Worm (Caenorhabditis elegans) whole organism, mixed stage, embryonic: ENCODE data around the gene Y42H9AR.1.

Source experiments
- M03D4.4 ChIP-seq: sonication (generic microtip); optimal IDR thresholded peaks from 2 replicates; lab custom pipeline; 2017; ENCODE audit warnings: mild to moderate bottlenecking, missing genetic modification characterization, missing compliant biosample characterization
- bed-3 ChIP-seq: fragments of 200-800 bp; sonication (Bioruptor generic); optimal IDR thresholded peaks from 3 replicates; lab custom pipeline; 2018; ENCODE audit warnings: mild to moderate bottlenecking, missing genetic modification characterization, moderate library complexity, missing compliant biosample characterization
- blmp-1 ChIP-seq: fragments of 150-350 bp; optimal IDR thresholded peaks from 2 replicates; lab custom pipeline; 2014; ENCODE audit warnings: missing biosample characterization, missing genetic modification characterization
- ceh-39 ChIP-seq: fragments of 150-350 bp; optimal IDR thresholded peaks from 2 replicates; lab custom pipeline; 2014; ENCODE audit warnings: missing biosample characterization, missing genetic modification characterization
- ceh-43 ChIP-seq: fragments of 200-800 bp; sonication (Bioruptor generic); optimal IDR thresholded peaks from 2 replicates; lab custom pipeline; 2018; ENCODE audit warnings: mild to moderate bottlenecking, missing genetic modification characterization, moderate library complexity, missing compliant biosample characterization
- ceh-83 ChIP-seq: fragments of 200-800 bp; sonication (Bioruptor generic); optimal IDR thresholded peaks from 2 replicates; lab custom pipeline; 2018; ENCODE audit warnings: mild to moderate bottlenecking, missing genetic modification characterization, missing compliant biosample characterization
- ces-1 ChIP-seq: fragments of 150-350 bp; optimal IDR thresholded peaks from 2 replicates; lab custom pipeline; 2014; ENCODE audit warnings: missing biosample characterization, missing genetic modification reagents, missing genetic modification characterization
- cnd-1 ChIP-seq: fragments of 200-800 bp; sonication (Bioruptor generic); optimal IDR thresholded peaks from 2 replicates; lab custom pipeline; 2018; ENCODE audit warnings: mild to moderate bottlenecking, missing genetic modification characterization, missing compliant biosample characterization
- drap-1 ChIP-seq: fragments of 200-800 bp; sonication (Bioruptor generic); optimal IDR thresholded peaks from 3 replicates; lab custom pipeline; 2018; ENCODE audit warnings: mild to moderate bottlenecking, missing genetic modification characterization, missing compliant biosample characterization
- elt-1 ChIP-seq: sonication (generic microtip); optimal IDR thresholded peaks from 2 replicates; lab custom pipeline; 2017; ENCODE audit warnings: missing genetic modification characterization, mild to moderate bottlenecking, missing compliant biosample characterization, antibody characterized with exemption, moderate library complexity, borderline replicate concordance; ENCODE audit not compliant: insufficient read depth
- elt-3 ChIP-seq: fragments of 150-350 bp; optimal IDR thresholded peaks from 2 replicates; lab custom pipeline; 2014; ENCODE audit warnings: missing biosample characterization, missing genetic modification characterization
- flh-1 ChIP-seq: fragments of 200-800 bp; sonication (Bioruptor generic); optimal IDR thresholded peaks from 2 replicates; lab custom pipeline; 2018; ENCODE audit warnings: mild to moderate bottlenecking, missing genetic modification characterization, moderate library complexity, missing compliant biosample characterization
- ham-2 ChIP-seq: fragments of 200-800 bp; sonication (Bioruptor generic); optimal IDR thresholded peaks from 2 replicates; lab custom pipeline; 2018; ENCODE audit warnings: mild to moderate bottlenecking, missing genetic modification characterization, missing compliant biosample characterization
- hlh-1 ChIP-seq: fragments of 150-350 bp; optimal IDR thresholded peaks from 2 replicates; lab custom pipeline; 2014; ENCODE audit warnings: missing biosample characterization, missing genetic modification reagents, missing genetic modification characterization
- lin-13 ChIP-seq: fragments of 150-350 bp; optimal IDR thresholded peaks from 2 replicates; lab custom pipeline; 2014; ENCODE audit warnings: missing biosample characterization, missing genetic modification characterization
- lin-32 ChIP-seq: fragments of 200-800 bp; sonication (Bioruptor generic); optimal IDR thresholded peaks from 2 replicates; lab custom pipeline; 2018; ENCODE audit warnings: mild to moderate bottlenecking, missing genetic modification characterization, missing compliant biosample characterization
- mab-5 ChIP-seq: fragments of 150-350 bp; optimal IDR thresholded peaks from 2 replicates; lab custom pipeline; 2014; ENCODE audit warnings: missing biosample characterization, missing genetic modification characterization
- mep-1 ChIP-seq: fragments of 150-350 bp; optimal IDR thresholded peaks from 2 replicates; lab custom pipeline; 2017; ENCODE audit warnings: missing biosample characterization, missing genetic modification reagents, missing genetic modification characterization, inconsistent platforms
- mls-2 ChIP-seq: sonication (generic microtip); optimal IDR thresholded peaks from 2 replicates; lab custom pipeline; 2016; ENCODE audit warnings: mild to moderate bottlenecking, missing genetic modification characterization, moderate library complexity, missing compliant biosample characterization
- nhr-12 ChIP-seq: fragments of 150-350 bp; optimal IDR thresholded peaks from 2 replicates; lab custom pipeline; 2014; ENCODE audit warnings: missing biosample characterization, missing genetic modification characterization
- nhr-2 ChIP-seq: fragments of 150-350 bp; optimal IDR thresholded peaks from 2 replicates; lab custom pipeline; 2014; ENCODE audit warnings: missing biosample characterization, missing genetic modification characterization
- nhr-237 ChIP-seq: fragments of 150-350 bp; optimal IDR thresholded peaks from 2 replicates; lab custom pipeline; 2014; ENCODE audit warnings: missing biosample characterization, missing genetic modification characterization
- nhr-76 ChIP-seq: sonication (generic microtip); optimal IDR thresholded peaks from 2 replicates; lab custom pipeline; 2017; ENCODE audit warnings: missing biosample characterization, missing genetic modification characterization
- pha-4 ChIP-seq: fragments of 150-350 bp; optimal IDR thresholded peaks from 2 replicates; lab custom pipeline; 2018; ENCODE audit warnings: missing biosample characterization, missing genetic modification reagents, missing genetic modification characterization
- sem-2 ChIP-seq: fragments of 200-800 bp; sonication (Bioruptor generic); optimal IDR thresholded peaks from 2 replicates; lab custom pipeline; 2018; ENCODE audit warnings: mild to moderate bottlenecking, missing genetic modification characterization, missing compliant biosample characterization
- snpc-4 ChIP-seq: fragments of 150-350 bp; optimal IDR thresholded peaks from 2 replicates; lab custom pipeline; 2014; ENCODE audit warnings: missing biosample characterization, missing genetic modification characterization
- sptf-1 ChIP-seq: sonication (generic microtip); optimal IDR thresholded peaks from 2 replicates; lab custom pipeline; 2017; ENCODE audit warnings: mild to moderate bottlenecking, missing genetic modification characterization, moderate library complexity, missing compliant biosample characterization
- tbx-8 ChIP-seq: fragments of 200-800 bp; sonication (Bioruptor generic); optimal IDR thresholded peaks from 2 replicates; lab custom pipeline; 2018; ENCODE audit warnings: mild to moderate bottlenecking, missing genetic modification characterization, moderate library complexity, missing compliant biosample characterization
- unc-120 ChIP-seq: sonication (generic microtip); optimal IDR thresholded peaks from 2 replicates; lab custom pipeline; 2017; ENCODE audit warnings: missing genetic modification characterization, missing compliant biosample characterization; ENCODE audit not compliant: poor library complexity, severe bottlenecking
- unc-39 ChIP-seq: fragments of 150-350 bp; optimal IDR thresholded peaks from 2 replicates; lab custom pipeline; 2014; ENCODE audit warnings: missing biosample characterization, missing genetic modification characterization
- unc-62 ChIP-seq: fragments of 150-350 bp; optimal IDR thresholded peaks from 2 replicates; lab custom pipeline; 2014; ENCODE audit warnings: missing biosample characterization, missing genetic modification reagents, missing genetic modification characterization
- ztf-11 ChIP-seq: fragments of 150-350 bp; optimal IDR thresholded peaks from 2 replicates; lab custom pipeline; 2014; ENCODE audit warnings: missing biosample characterization, missing genetic modification characterization

The Y42H9AR.1 gene

ce11 chrIV:8136548-8136947 lies 23.4 kb downstream of the Y42H9AR.1 start:
- TF ChIP-seq sptf-1 (tag; lab: Kevin White, UChicago) (no peak), blmp-1 (no peak), ztf-11 (no peak), ceh-83 (GFP tag; lab: Kevin White, UChicago) (no peak), hlh-1 (tag; lab: Kevin White, UChicago) (no peak), snpc-4 (no peak), tbx-8 (GFP tag; lab: Kevin White, UChicago) (no peak), mls-2 (tag; lab: Kevin White, UChicago) (no peak), elt-3 (tag; lab: Kevin White, UChicago) (no peak), drap-1 (no peak), lin-13 (tag; lab: Kevin White, UChicago) (no peak), flh-1 (GFP tag; lab: Kevin White, UChicago) (no peak), mab-5 (tag; lab: Kevin White, UChicago) (no peak), ham-2 (GFP tag; lab: Kevin White, UChicago) (no peak), M03D4.4 (no peak), mep-1 (tag; lab: Kevin White, UChicago) (no peak), pha-4 (no peak), unc-120 (no peak)
- TF ChIP-seq, all 35 proteins: peak for 0

DNA sequence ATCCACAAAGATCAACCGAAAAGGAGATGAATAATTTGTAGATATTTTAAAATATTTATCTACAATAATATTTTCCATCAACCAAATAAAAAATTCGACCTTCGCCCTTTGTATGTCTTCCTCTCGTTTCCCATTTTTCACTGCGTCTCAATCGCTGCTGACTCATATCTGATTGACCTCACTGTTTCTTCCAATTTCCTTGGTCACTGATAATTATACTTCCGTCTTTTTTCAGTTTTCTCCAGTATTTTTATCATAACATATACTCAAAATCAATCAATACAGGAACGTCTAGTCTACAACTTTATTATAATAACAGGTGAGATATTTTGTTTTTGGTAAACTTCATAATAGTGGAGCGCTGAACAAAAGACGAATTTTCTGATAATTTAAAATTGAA lies 25.8 kb downstream of the Y42H9AR.1 start, which contains the start of gene pmk-3:
pmk-3 (plus strand) TSS at position 236 of the 400 bp plus-strand sequence.
- TF ChIP-seq elt-3 (tag; lab: Kevin White, UChicago) (no peak), ces-1 (GFP tag; lab: Kevin White, UChicago) (no peak), lin-32 (no peak)

DNA sequence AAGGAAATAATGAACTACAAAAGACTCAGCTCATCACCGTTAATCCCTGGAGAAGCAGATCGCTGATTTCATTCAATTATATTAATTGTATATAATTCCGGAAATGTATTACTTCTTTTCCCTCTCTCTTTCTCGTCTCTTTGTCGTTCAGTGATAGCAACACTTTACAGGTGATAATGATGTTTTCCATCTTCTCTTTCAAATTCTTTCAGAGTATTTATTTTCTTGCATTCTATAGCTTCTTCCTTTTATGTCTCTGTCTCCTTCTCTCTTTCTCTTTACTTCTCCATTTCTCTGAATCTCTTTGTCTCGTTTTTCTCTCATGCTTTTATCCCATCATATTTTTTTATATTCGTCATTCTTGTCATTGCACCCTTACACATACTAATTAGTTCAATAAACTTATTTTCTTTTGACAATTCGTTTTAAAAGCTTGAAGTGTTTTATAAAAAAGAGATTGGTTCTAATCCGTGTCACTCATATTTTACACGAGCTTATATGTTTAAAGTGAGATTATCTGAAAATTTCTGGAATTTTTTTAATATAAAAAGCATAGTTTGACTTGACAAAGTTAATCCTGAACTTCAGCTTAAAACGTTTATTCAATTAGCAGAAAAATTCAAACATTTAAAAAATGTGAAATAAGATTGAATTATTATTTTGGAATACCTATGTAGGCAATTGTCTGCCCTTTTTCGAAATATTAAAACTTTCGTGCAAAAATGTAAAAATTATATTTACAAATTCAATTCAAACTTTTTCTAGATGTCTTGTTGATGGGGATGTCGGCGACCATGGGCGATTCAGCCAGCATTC lies 29.8 kb downstream of the Y42H9AR.1 start, which contains the start of gene pmk-2:
pmk-2 (plus strand) TSS at position 766 of the 816 bp plus-strand sequence.
- TF ChIP-seq ces-1 (GFP tag; lab: Kevin White, UChicago): peak; percentile 69
- no peak for TF ChIP-seq unc-120
- no peak for TF ChIP-seq unc-62 (GFP tag; lab: Kevin White, UChicago)

ce11 chrIV:8144341-8144740 lies 31.1 kb downstream of the Y42H9AR.1 start:
- no peak for TF ChIP-seq bed-3 (GFP tag; lab: Kevin White, UChicago)
- no peak for TF ChIP-seq nhr-237 (tag; lab: Kevin White, UChicago)
- no peak for TF ChIP-seq ham-2 (GFP tag; lab: Kevin White, UChicago)
- TF ChIP-seq elt-1 (tag; lab: Kevin White, UChicago): no peak
- TF ChIP-seq sem-2 (GFP tag; lab: Kevin White, UChicago): no peak
- TF ChIP-seq ceh-39 (tag; lab: Kevin White, UChicago): no peak
- no peak for TF ChIP-seq lin-32
- TF ChIP-seq mls-2 (tag; lab: Kevin White, UChicago): no peak
- TF ChIP-seq unc-120: no peak
- TF ChIP-seq elt-3 (tag; lab: Kevin White, UChicago): no peak
- no peak for TF ChIP-seq ceh-43 (GFP tag; lab: Kevin White, UChicago)
- no peak for TF ChIP-seq snpc-4
- no peak for TF ChIP-seq cnd-1
- no peak for TF ChIP-seq sptf-1 (tag; lab: Kevin White, UChicago)

- TF ChIP-seq bed-3 (GFP tag; lab: Kevin White, UChicago) (no peak), nhr-12 (tag; lab: Kevin White, UChicago) (no peak), ceh-39 (tag; lab: Kevin White, UChicago) (peak; percentile 83)
These were observed 33.1 kb downstream of the Y42H9AR.1 start for ce11 chrIV:8146283-8146682.

DNA sequence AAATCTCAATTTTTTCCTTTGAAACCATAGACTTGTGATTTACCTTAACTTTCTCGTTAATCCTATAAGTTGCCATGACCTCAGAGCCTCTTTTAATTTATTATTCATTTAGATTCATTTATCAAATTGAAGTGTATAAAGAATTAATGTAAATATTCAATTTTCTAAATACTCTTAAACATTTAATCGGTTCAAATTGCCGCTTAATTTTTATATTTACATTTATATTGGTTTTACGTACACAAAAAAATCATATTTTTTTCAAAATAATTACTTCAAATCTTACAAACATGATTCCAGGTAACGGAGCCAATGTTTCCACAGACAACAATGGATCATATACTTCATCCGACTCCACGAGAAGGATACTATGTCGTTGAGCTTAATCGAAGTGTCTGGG lies 35.3 kb downstream of the Y42H9AR.1 start, which contains the start of gene pmk-1:
pmk-1 (plus strand) TSS at position 301 of the 400 bp plus-strand sequence.
- TF ChIP-seq flh-1 (GFP tag; lab: Kevin White, UChicago): no peak
- TF ChIP-seq ztf-11: no peak
- no peak for TF ChIP-seq nhr-12 (tag; lab: Kevin White, UChicago)
- TF ChIP-seq bed-3 (GFP tag; lab: Kevin White, UChicago): no peak
- TF ChIP-seq unc-62 (GFP tag; lab: Kevin White, UChicago): no peak
- no peak for TF ChIP-seq elt-1 (tag; lab: Kevin White, UChicago)
- no peak for TF ChIP-seq unc-39
- TF ChIP-seq snpc-4: no peak
- TF ChIP-seq hlh-1 (tag; lab: Kevin White, UChicago): no peak
- no peak for TF ChIP-seq tbx-8 (GFP tag; lab: Kevin White, UChicago)
- no peak for TF ChIP-seq ces-1 (GFP tag; lab: Kevin White, UChicago)
- TF ChIP-seq cnd-1: no peak
- no peak for TF ChIP-seq drap-1
- TF ChIP-seq nhr-76: no peak
- no peak for TF ChIP-seq nhr-2
- no peak for TF ChIP-seq blmp-1
